Fruit fly (Drosophila melanogaster): ENCODE measurements around the gene CG15760.

The CG15760 gene

DNA sequence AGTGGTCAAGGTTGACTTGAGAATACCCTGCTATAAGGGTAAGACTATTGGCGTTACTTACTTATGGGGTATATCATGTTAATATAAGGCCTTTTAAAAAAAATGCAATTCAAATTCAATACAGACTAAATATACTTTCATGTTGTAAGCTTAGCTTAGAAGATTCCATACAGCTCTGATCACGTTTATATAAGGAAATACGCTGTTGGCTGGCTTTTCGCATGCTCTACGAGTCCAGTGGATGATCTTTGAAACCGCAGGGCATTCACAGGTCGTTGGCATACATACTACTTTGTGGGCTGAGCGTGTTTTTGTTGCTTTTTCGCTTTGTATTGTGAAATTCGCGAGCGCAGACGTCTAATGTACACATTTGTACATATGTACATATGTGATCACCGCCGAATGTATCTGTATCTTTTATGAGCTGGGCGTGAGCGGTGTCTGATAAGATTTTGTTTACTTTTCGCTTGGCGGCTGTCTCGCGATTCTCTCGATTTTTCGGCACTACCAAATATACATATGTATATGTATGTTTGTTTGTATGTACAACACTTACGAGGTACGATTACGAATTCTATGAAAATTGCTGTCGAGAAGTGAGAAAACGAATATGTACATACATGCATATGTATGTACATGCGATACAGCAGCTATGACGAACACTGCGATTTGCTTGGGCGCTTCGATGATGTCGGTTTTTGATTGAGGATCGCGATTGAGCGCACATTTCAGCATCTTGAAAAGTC lies 35.1 kb upstream of the CG15760 start (continued):
- TF ChIP-seq ro (GFP tag; IDR thresholded peaks at IDR 0.05) (no peak), Adf1 (GFP tag; IDR thresholded peaks at IDR 0.05) (no peak), gcm2 (GFP tag; optimal IDR thresholded peaks at IDR 0.05) (no peak), CG7372 (GFP tag; IDR thresholded peaks at IDR 0.05) (0 out of 2 replicates have a peak, but pooled peaks have one; percentile 18), CG1832 (GFP tag; optimal IDR thresholded peaks at IDR 0.05) (no peak), vnd (GFP tag; IDR thresholded peaks at IDR 0.05; ENCODE audit: partially characterized antibody) (no peak), Optix (GFP tag; IDR thresholded peaks at IDR 0.05) (no peak), Doc2 (GFP tag; IDR thresholded peaks at IDR 0.05) (no peak), CG10147 (GFP tag; optimal IDR thresholded peaks at IDR 0.05) (peak; percentile 61), CG6813 (GFP tag; optimal IDR thresholded peaks at IDR 0.05) (peak; percentile 74), mam (GFP tag; optimal IDR thresholded peaks at IDR 0.05) (peak; percentile 60), CG10543 (GFP tag; optimal IDR thresholded peaks at IDR 0.05) (peak; percentile 89), dan (GFP tag; IDR thresholded peaks at IDR 0.05) (no peak), CG32532 (GFP tag; IDR thresholded peaks at IDR 0.05) (peak; percentile 46), CG5245 (GFP tag; optimal IDR thresholded peaks at IDR 0.05) (no peak), hkb (optimal IDR thresholded peaks at IDR 0.05) (no peak), hkb (GFP tag; IDR thresholded peaks at IDR 0.05) (peak; percentile 60), CG15269 (tag; optimal IDR thresholded peaks at IDR 0.05) (peak; percentile 34), emc (GFP tag; optimal IDR thresholded peaks at IDR 0.05) (no peak), CG7786 (GFP tag; optimal IDR thresholded peaks at IDR 0.05) (peak; percentile 52), pnt (GFP tag; optimal IDR thresholded peaks at IDR 0.05) (no peak), unc-4 (GFP tag; IDR thresholded peaks at IDR 0.05; ENCODE audit: partially characterized antibody) (no peak), CG15696 (tag; optimal IDR thresholded peaks at IDR 0.05) (peak; percentile 46), dysf (GFP tag; IDR thresholded peaks at IDR 0.05) (peak; percentile 56; the same call in 2 of the 3 replicates), CG15479 (GFP tag; optimal IDR thresholded peaks at IDR 0.05) (peak; percentile 94), MBD-R2 (GFP tag; IDR thresholded peaks at IDR 0.05) (no peak; the same call in 1 of the 2 replicates), Poxn (GFP tag; IDR thresholded peaks at IDR 0.05) (no peak), CG7556 (GFP tag; optimal IDR thresholded peaks at IDR 0.05) (peak; percentile 50), CG17912 (GFP tag; optimal IDR thresholded peaks at IDR 0.05) (peak; percentile 66), chm (GFP tag; IDR thresholded peaks at IDR 0.05) (no peak), CG7839 (tag; optimal IDR thresholded peaks at IDR 0.05) (peak; percentile 63), CG10959 (GFP tag; IDR thresholded peaks at IDR 0.05) (no peak), ssp (GFP tag; IDR thresholded peaks at IDR 0.05) (no peak), Dip3 (GFP tag; optimal IDR thresholded peaks at IDR 0.05) (peak; percentile 65), CG17359 (tag; optimal IDR thresholded peaks at IDR 0.05) (peak; percentile 29), aop (GFP tag; IDR thresholded peaks at IDR 0.05) (no peak), rib (GFP tag; IDR thresholded peaks at IDR 0.05) (peak; percentile 60; the same call in 1 of the 2 replicates), CoRest (tag; optimal IDR thresholded peaks at IDR 0.05) (peak; percentile 23), CG34422 (GFP tag; IDR thresholded peaks at IDR 0.05) (0 out of 3 replicates have a peak, but pooled peaks have one; percentile 14), C15 (GFP tag; IDR thresholded peaks at IDR 0.05) (no peak), CG17361 (GFP tag; IDR thresholded peaks at IDR 0.05) (0 out of 3 replicates have a peak, but pooled peaks have one; percentile 20), D19B (GFP tag; optimal IDR thresholded peaks at IDR 0.05) (peak; percentile 73), CG14441 (GFP tag; IDR thresholded peaks at IDR 0.05) (no peak), CG18476 (GFP tag; optimal IDR thresholded peaks at IDR 0.05) (no peak), bowl (GFP tag; IDR thresholded peaks at IDR 0.05) (no peak), CG13775 (GFP tag; optimal IDR thresholded peaks at IDR 0.05) (peak; percentile 1), jumu (GFP tag; optimal IDR thresholded peaks at IDR 0.05) (no peak), CG10366 (GFP tag; IDR thresholded peaks at IDR 0.05) (no peak), croc (GFP tag; conservative IDR thresholded peaks at IDR 0.05) (no peak), bigmax (GFP tag; optimal IDR thresholded peaks at IDR 0.05) (no peak), twi (tag; optimal IDR thresholded peaks at IDR 0.05) (peak; percentile 1)
